Worm (Caenorhabditis elegans): Measurements from ENCODE around the gene F27D9.7.
A peak's percentile ranks its signal among the peaks of the same experiment; 100 is the strongest.

Gene F27D9.7

ce11 chrX:7681965-7682946 is 11.7 kb upstream of the F27D9.7 start, which contains the start of gene unc-18:
unc-18 (plus strand) TSS chrX:7682896.
- no peak for TF ChIP-seq flt-1 (GFP tag; IDR thresholded peaks at IDR 0.05)
- TF ChIP-seq cog-1 (tag; optimal IDR thresholded peaks at IDR 0.05) = no peak
- TF ChIP-seq ztf-29 (GFP tag; IDR thresholded peaks at IDR 0.05) = no peak
- no peak for TF ChIP-seq ztf-23 (GFP tag; IDR thresholded peaks at IDR 0.05)
- peak; percentile 48; the same call in 1 of the 2 replicates for TF ChIP-seq T22C8.4 (GFP tag; IDR thresholded peaks at IDR 0.05)
- TF ChIP-seq tab-1 (GFP tag; IDR thresholded peaks at IDR 0.05) = no peak
- no peak for TF ChIP-seq ref-1 (GFP tag; conservative IDR thresholded peaks at IDR 0.05)

- TF ChIP-seq ztf-23 (GFP tag; IDR thresholded peaks at IDR 0.05) = peak; percentile 57; the same call in 1 of the 2 replicates
- TF ChIP-seq med-1 (GFP tag; optimal IDR thresholded peaks at IDR 0.05; ENCODE audit: insufficient read depth) = no peak
- no peak; the same call in 1 of the 2 replicates for TF ChIP-seq flt-1 (GFP tag; IDR thresholded peaks at IDR 0.05)
- TF ChIP-seq klf-2 (GFP tag; conservative IDR thresholded peaks at IDR 0.05) = no peak
These were observed 10.2 kb upstream of the F27D9.7 start, which contains the start of gene stn-2 for ce11 chrX:7680545-7681330. stn-2 (minus strand) TSS chrX:7680619.

- no peak for TF ChIP-seq T22C8.4 (GFP tag; IDR thresholded peaks at IDR 0.05)
- no peak for TF ChIP-seq tab-1 (GFP tag; IDR thresholded peaks at IDR 0.05)
- TF ChIP-seq ztf-29 (GFP tag; IDR thresholded peaks at IDR 0.05) = no peak
- no peak for TF ChIP-seq cog-1 (tag; optimal IDR thresholded peaks at IDR 0.05)
- TF ChIP-seq ztf-23 (GFP tag; IDR thresholded peaks at IDR 0.05) = no peak
- TF ChIP-seq flt-1 (GFP tag; IDR thresholded peaks at IDR 0.05) = no peak
- no peak for TF ChIP-seq klf-2 (GFP tag; conservative IDR thresholded peaks at IDR 0.05)
- no peak for TF ChIP-seq ref-1 (GFP tag; conservative IDR thresholded peaks at IDR 0.05)
- no peak for TF ChIP-seq med-1 (GFP tag; optimal IDR thresholded peaks at IDR 0.05; ENCODE audit: insufficient read depth)
These were observed 9.3 kb upstream of the F27D9.7 start for ce11 chrX:7679835-7680234.

- TF ChIP-seq ref-1 (GFP tag; conservative IDR thresholded peaks at IDR 0.05) (no peak), tab-1 (GFP tag; IDR thresholded peaks at IDR 0.05) (no peak)
These were observed 8.0 kb upstream of the F27D9.7 start for ce11 chrX:7678437-7679139.

ce11 chrX:7674871-7675270 is 4.3 kb upstream of the F27D9.7 start:
- TF ChIP-seq cog-1 (tag; optimal IDR thresholded peaks at IDR 0.05) (no peak), T22C8.4 (GFP tag; IDR thresholded peaks at IDR 0.05) (no peak), tab-1 (GFP tag; IDR thresholded peaks at IDR 0.05) (no peak), klf-2 (GFP tag; conservative IDR thresholded peaks at IDR 0.05) (no peak), med-1 (GFP tag; optimal IDR thresholded peaks at IDR 0.05; ENCODE audit: insufficient read depth) (no peak), flt-1 (GFP tag; IDR thresholded peaks at IDR 0.05) (no peak), ref-1 (GFP tag; conservative IDR thresholded peaks at IDR 0.05) (no peak), ztf-29 (GFP tag; IDR thresholded peaks at IDR 0.05) (no peak), ztf-23 (GFP tag; IDR thresholded peaks at IDR 0.05) (no peak)

- no peak for TF ChIP-seq klf-2 (GFP tag; conservative IDR thresholded peaks at IDR 0.05)
- TF ChIP-seq ztf-23 (GFP tag; IDR thresholded peaks at IDR 0.05) = no peak
These were observed 2.1 kb upstream of the F27D9.7 start, which contains the start of gene F27D9.2 for ce11 chrX:7672693-7673092. F27D9.2 (plus strand) TSS chrX:7672993.

ce11 chrX:7667394-7668089 is 3.0 kb downstream of the F27D9.7 start, which contains the start of gene F27D9.13:
F27D9.13 (minus strand) TSS chrX:7667444.
- no peak for TF ChIP-seq ref-1 (GFP tag; conservative IDR thresholded peaks at IDR 0.05)
- no peak for TF ChIP-seq klf-2 (GFP tag; conservative IDR thresholded peaks at IDR 0.05)
- no peak for TF ChIP-seq T22C8.4 (GFP tag; IDR thresholded peaks at IDR 0.05)
- no peak for TF ChIP-seq tab-1 (GFP tag; IDR thresholded peaks at IDR 0.05)
- no peak for TF ChIP-seq ztf-23 (GFP tag; IDR thresholded peaks at IDR 0.05)
- no peak for TF ChIP-seq flt-1 (GFP tag; IDR thresholded peaks at IDR 0.05)
- TF ChIP-seq cog-1 (tag; optimal IDR thresholded peaks at IDR 0.05) = no peak
- no peak for TF ChIP-seq ztf-29 (GFP tag; IDR thresholded peaks at IDR 0.05)
- no peak for TF ChIP-seq med-1 (GFP tag; optimal IDR thresholded peaks at IDR 0.05; ENCODE audit: insufficient read depth)

- TF ChIP-seq ref-1 (GFP tag; conservative IDR thresholded peaks at IDR 0.05) (no peak), ztf-23 (GFP tag; IDR thresholded peaks at IDR 0.05) (no peak), med-1 (GFP tag; optimal IDR thresholded peaks at IDR 0.05; ENCODE audit: insufficient read depth) (no peak), tab-1 (GFP tag; IDR thresholded peaks at IDR 0.05) (no peak), T22C8.4 (GFP tag; IDR thresholded peaks at IDR 0.05) (no peak), cog-1 (tag; optimal IDR thresholded peaks at IDR 0.05) (no peak), klf-2 (GFP tag; conservative IDR thresholded peaks at IDR 0.05) (no peak), flt-1 (GFP tag; IDR thresholded peaks at IDR 0.05) (no peak), ztf-29 (GFP tag; IDR thresholded peaks at IDR 0.05) (no peak)
These were observed 5.2 kb downstream of the F27D9.7 start for ce11 chrX:7665401-7665800.

Data from whole organism, midembryonic.